Worm (Caenorhabditis elegans): Measurements from ENCODE around the gene F32D8.15.

- TF ChIP-seq lin-40 (tag; optimal IDR thresholded peaks at IDR 0.05) (no peak), egl-44 (GFP tag; IDR thresholded peaks at IDR 0.05) (no peak), dox-1 (GFP tag; IDR thresholded peaks at IDR 0.05) (no peak), lin-35 (GFP tag; optimal IDR thresholded peaks at IDR 0.05) (no peak), let-526 (GFP tag; IDR thresholded peaks at IDR 0.05) (no peak), F49E8.2 (tag; optimal IDR thresholded peaks at IDR 0.05; ENCODE audit: insufficient read depth) (no peak), Y53G8AR.9 (GFP tag; conservative IDR thresholded peaks at IDR 0.05) (no peak), hmg-1.2 (GFP tag; IDR thresholded peaks at IDR 0.05) (no peak), attf-6 (GFP tag; IDR thresholded peaks at IDR 0.05) (no peak), aptf-3 (GFP tag; IDR thresholded peaks at IDR 0.05) (no peak), ZK185.1 (tag; optimal IDR thresholded peaks at IDR 0.05; ENCODE audit: poor library complexity, severe bottlenecking) (no peak), unc-62 (GFP tag; optimal IDR thresholded peaks at IDR 0.05) (no peak), ccch-3 (GFP tag; optimal IDR thresholded peaks at IDR 0.05) (no peak)
These were observed 41.3 kb upstream of the F32D8.15 start for ce11 chrV:10862457-10863097.

Measured in whole organism, young adult.